Fruit fly (Drosophila melanogaster) S2 (cell line): Measurements from ENCODE around the gene CG42564.
A peak's percentile ranks its signal among the peaks of the same experiment; 100 is the strongest.

Experiments used
- CG8478 ChIP-seq: fragments of >200 bp; optimal IDR thresholded peaks from 2 replicates; lab custom pipeline; 2018
- CTCF ChIP-seq, 2 experiments: fragments of >200 bp; optimal IDR thresholded peaks; 2 replicates each; lab custom pipeline; 2018

Gene CG42564

dm6 chr3R:6406566-6407098 is 32.4 kb downstream of the CG42564 start, which contains the start of gene gpp:
Gene gpp (plus strand): TSS chr3R:6406855.
- no peak for TF ChIP-seq CG8478 (lab: Kevin White, UChicago)
- TF ChIP-seq CTCF (optimal IDR thresholded peaks at IDR 0.05; lab: Kevin White, UChicago) = peak in 1 of 2 experiments; percentile 5

dm6 chr3R:6407544-6407943 is 33.3 kb downstream of the CG42564 start:
- no peak for TF ChIP-seq CG8478 (lab: Kevin White, UChicago)
- TF ChIP-seq CTCF (optimal IDR thresholded peaks at IDR 0.05; lab: Kevin White, UChicago) = no peak

- TF ChIP-seq CG8478 (lab: Kevin White, UChicago) = no peak
- no peak for TF ChIP-seq CTCF (optimal IDR thresholded peaks at IDR 0.05; lab: Kevin White, UChicago)
These were observed 34.2 kb downstream of the CG42564 start for dm6 chr3R:6408467-6408866.

dm6 chr3R:6409153-6409571 is 34.9 kb downstream of the CG42564 start:
- TF ChIP-seq CG8478 (lab: Kevin White, UChicago) (no peak), CTCF (optimal IDR thresholded peaks at IDR 0.05; lab: Kevin White, UChicago) (no peak)

- no peak for TF ChIP-seq CTCF (optimal IDR thresholded peaks at IDR 0.05; lab: Kevin White, UChicago)
- TF ChIP-seq CG8478 (lab: Kevin White, UChicago) = no peak
These were observed 36.3 kb downstream of the CG42564 start for dm6 chr3R:6410412-6411225.

dm6 chr3R:6411454-6412204 is 37.4 kb downstream of the CG42564 start:
- no peak for TF ChIP-seq CG8478 (lab: Kevin White, UChicago)
- no peak for TF ChIP-seq CTCF (optimal IDR thresholded peaks at IDR 0.05; lab: Kevin White, UChicago)

- TF ChIP-seq CG8478 (lab: Kevin White, UChicago) = no peak
- no peak for TF ChIP-seq CTCF (optimal IDR thresholded peaks at IDR 0.05; lab: Kevin White, UChicago)
These were observed 39.6 kb downstream of the CG42564 start for dm6 chr3R:6413771-6414438.

dm6 chr3R:6414439-6415344 is 40.4 kb downstream of the CG42564 start:
- TF ChIP-seq CG8478 (lab: Kevin White, UChicago) = no peak
- TF ChIP-seq CTCF (optimal IDR thresholded peaks at IDR 0.05; lab: Kevin White, UChicago) = no peak

- TF ChIP-seq CG8478 (lab: Kevin White, UChicago) (no peak), CTCF (optimal IDR thresholded peaks at IDR 0.05; lab: Kevin White, UChicago) (no peak)
These were observed 42.0 kb downstream of the CG42564 start for dm6 chr3R:6416242-6416641.

dm6 chr3R:6419103-6419502 is 44.8 kb downstream of the CG42564 start:
- TF ChIP-seq CTCF (optimal IDR thresholded peaks at IDR 0.05; lab: Kevin White, UChicago) (no peak), CG8478 (lab: Kevin White, UChicago) (no peak)

dm6 chr3R:6419942-6420341 is 45.7 kb downstream of the CG42564 start:
- no peak for TF ChIP-seq CTCF (optimal IDR thresholded peaks at IDR 0.05; lab: Kevin White, UChicago)
- no peak for TF ChIP-seq CG8478 (lab: Kevin White, UChicago)

- TF ChIP-seq CTCF (optimal IDR thresholded peaks at IDR 0.05; lab: Kevin White, UChicago) (no peak), CG8478 (lab: Kevin White, UChicago) (no peak)
These were observed 47.0 kb downstream of the CG42564 start for dm6 chr3R:6421263-6421662.

- TF ChIP-seq CTCF (optimal IDR thresholded peaks at IDR 0.05; lab: Kevin White, UChicago) (no peak), CG8478 (lab: Kevin White, UChicago) (no peak)
These were observed 47.5 kb downstream of the CG42564 start for dm6 chr3R:6421712-6422141.
